2 fruit fly cellular contexts compared by ENCODE assay signal in genomic region chr3R:19730415-19730814, dm6.
A peak's percentile ranks its signal among the peaks of the same experiment; 100 is the strongest.
TF ChIP-seq lines count a peak whose summit lies in the region.

Gene GluClalpha (plus strand): TSS chr3R:19730715.

- no peak for TF ChIP-seq CTCF in whole organism, embryonic (GFP tag; optimal IDR thresholded peaks at IDR 0.05; lab: Kevin White, UChicago)

TF ChIP-seq in whole organism, 6 proteins besides CTCF, POLR2A, EP300 and RAD21:
- TF ChIP-seq Dll (optimal IDR thresholded peaks at IDR 0.05; lab: Kevin White, UChicago) (peak; percentile 33), psq (optimal IDR thresholded peaks at IDR 0.05; lab: Kevin White, UChicago) (no peak)

TF ChIP-seq in whole organism, embryonic, 481 proteins besides CTCF, POLR2A, EP300 and RAD21:
- TF ChIP-seq Trl (optimal IDR thresholded peaks at IDR 0.05; lab: Kevin White, UChicago) = peak; percentile 26 to 49
- TF ChIP-seq Trl (GFP tag; optimal IDR thresholded peaks at IDR 0.05; lab: Kevin White, UChicago) = no peak
- no peak for TF ChIP-seq dimm (GFP tag; IDR thresholded peaks at IDR 0.05; lab: Robert Waterston, UW)
- peak; percentile 40 for TF ChIP-seq Jarid2 (GFP tag; optimal IDR thresholded peaks at IDR 0.05; lab: Kevin White, UChicago)
- TF ChIP-seq CG10979 (tag; optimal IDR thresholded peaks at IDR 0.05; lab: Kevin White, UChicago) = no peak
- peak; percentile 0 for TF ChIP-seq CG3163 (GFP tag; optimal IDR thresholded peaks at IDR 0.05; lab: Kevin White, UChicago)
